Worm (Caenorhabditis elegans) whole organism, L4/young adult: ENCODE results near the gene C37H5.5.

Experiments used
- W03F9.2 ChIP-seq: fragments of 150-350 bp; optimal IDR thresholded peaks from 2 replicates; lab custom pipeline; 2014; ENCODE audit warnings: missing biosample characterization, missing genetic modification characterization
- dao-5 ChIP-seq: sonication (generic microtip); optimal IDR thresholded peaks from 2 replicates; lab custom pipeline; 2016; ENCODE audit warnings: missing genotype, missing genetic modification characterization, moderate library complexity, missing compliant biosample characterization
- him-1 ChIP-seq: sonication (generic microtip); optimal IDR thresholded peaks from 2 replicates; lab custom pipeline; 2016; ENCODE audit warnings: missing genotype, missing genetic modification reagents, missing genetic modification characterization, missing compliant biosample characterization

The C37H5.5 gene

ce11 chrV:4806859-4807258 is 20.3 kb upstream of the C37H5.5 start:
- TF ChIP-seq him-1 (no peak), dao-5 (tag; lab: Kevin White, UChicago) (no peak), W03F9.2 (tag; lab: Kevin White, UChicago) (no peak)

- no peak for TF ChIP-seq W03F9.2 (tag; lab: Kevin White, UChicago)
- TF ChIP-seq him-1 = no peak
- no peak for TF ChIP-seq dao-5 (tag; lab: Kevin White, UChicago)
Measured at ce11 chrV:4810653-4811052, 16.5 kb upstream of the C37H5.5 start.

ce11 chrV:4813825-4814224 is 13.3 kb upstream of the C37H5.5 start:
- TF ChIP-seq W03F9.2 (tag; lab: Kevin White, UChicago) (no peak), dao-5 (tag; lab: Kevin White, UChicago) (no peak), him-1 (no peak)

- TF ChIP-seq him-1 (no peak), W03F9.2 (tag; lab: Kevin White, UChicago) (no peak), dao-5 (tag; lab: Kevin White, UChicago) (no peak)
Measured at ce11 chrV:4818563-4818962, 8.6 kb upstream of the C37H5.5 start, which contains the start of gene ccep-97. Gene ccep-97, minus strand, starts transcription at chrV:4818663.

- no peak for TF ChIP-seq him-1
Measured at ce11 chrV:4820601-4821000, 6.6 kb upstream of the C37H5.5 start.

ce11 chrV:4823323-4823682 is 3.9 kb upstream of the C37H5.5 start, which contains the start of gene adss-1:
Gene adss-1, minus strand, starts transcription at chrV:4823423.
- TF ChIP-seq W03F9.2 (tag; lab: Kevin White, UChicago) = no peak
- TF ChIP-seq dao-5 (tag; lab: Kevin White, UChicago) = no peak
- TF ChIP-seq him-1 = no peak

- TF ChIP-seq W03F9.2 (tag; lab: Kevin White, UChicago) (peak; percentile 11), him-1 (peak; percentile 0), dao-5 (tag; lab: Kevin White, UChicago) (no peak)
Measured at ce11 chrV:4823683-4824391, 3.3 kb upstream of the C37H5.5 start.

- TF ChIP-seq dao-5 (tag; lab: Kevin White, UChicago) (no peak), W03F9.2 (tag; lab: Kevin White, UChicago) (no peak), him-1 (no peak)
Measured at ce11 chrV:4834277-4834676, 7.1 kb downstream of the C37H5.5 start, which contains the start of gene C37H5.14. Gene C37H5.14, minus strand, starts transcription at chrV:4834377.

- TF ChIP-seq W03F9.2 (tag; lab: Kevin White, UChicago) (no peak), dao-5 (tag; lab: Kevin White, UChicago) (no peak), him-1 (no peak)
Measured at ce11 chrV:4839913-4840312, 12.8 kb downstream of the C37H5.5 start, which contains the start of gene nas-9. Gene nas-9, minus strand, starts transcription at chrV:4840013.

ce11 chrV:4841179-4841578 is 14.0 kb downstream of the C37H5.5 start, which contains the start of gene cwp-1:
Gene cwp-1, minus strand, starts transcription at chrV:4841279.
- TF ChIP-seq W03F9.2 (tag; lab: Kevin White, UChicago) = no peak

ce11 chrV:4842544-4842943 is 15.4 kb downstream of the C37H5.5 start, which contains the start of the genes cwp-2 and cwp-3:
Gene cwp-2, minus strand, starts transcription at chrV:4842644.
Gene cwp-3, plus strand, starts transcription at chrV:4842836.
- TF ChIP-seq W03F9.2 (tag; lab: Kevin White, UChicago) (no peak), dao-5 (tag; lab: Kevin White, UChicago) (no peak), him-1 (no peak)

- TF ChIP-seq W03F9.2 (tag; lab: Kevin White, UChicago) = peak; percentile 11
- TF ChIP-seq him-1 = no peak
Measured at ce11 chrV:4844591-4844990, 17.4 kb downstream of the C37H5.5 start, which contains the start of gene abhd-5.2. Gene abhd-5.2, plus strand, starts transcription at chrV:4844685.

- no peak for TF ChIP-seq W03F9.2 (tag; lab: Kevin White, UChicago)
- TF ChIP-seq him-1 = no peak
- no peak for TF ChIP-seq dao-5 (tag; lab: Kevin White, UChicago)
Measured at ce11 chrV:4846507-4846906, 19.3 kb downstream of the C37H5.5 start.

- no peak for TF ChIP-seq him-1
- no peak for TF ChIP-seq dao-5 (tag; lab: Kevin White, UChicago)
- peak; percentile 20 for TF ChIP-seq W03F9.2 (tag; lab: Kevin White, UChicago)
Measured at ce11 chrV:4847424-4847823, 20.3 kb downstream of the C37H5.5 start, which contains the start of gene abhd-5.1. Gene abhd-5.1, plus strand, starts transcription at chrV:4847653.

- TF ChIP-seq W03F9.2 (tag; lab: Kevin White, UChicago) (no peak), dao-5 (tag; lab: Kevin White, UChicago) (no peak), him-1 (no peak)
Measured at ce11 chrV:4850446-4850845, 23.3 kb downstream of the C37H5.5 start.
